Comparison of ENCODE assay signal across 1 fruit fly cellular context in genomic region chr2L:9520886-9521868, dm6.
TF ChIP-seq lines count a peak whose summit lies in the region.

Gene Oatp30B (plus strand): TSS chr2L:9521210.

TF ChIP-seq in whole organism, embryonic, 481 proteins besides CTCF, POLR2A, EP300 and RAD21 (continued from another document and continues in another):
- TF ChIP-seq CG12299 (tag; optimal IDR thresholded peaks at IDR 0.05; lab: Kevin White, UChicago): peak; percentile 95
- peak; percentile 79 for TF ChIP-seq CG10565 (GFP tag; optimal IDR thresholded peaks at IDR 0.05; lab: Kevin White, UChicago)
- TF ChIP-seq Atf-2 (GFP tag; optimal IDR thresholded peaks at IDR 0.05; lab: Kevin White, UChicago): peak; percentile 89
- peak; percentile 91 for TF ChIP-seq abd-A (tag; optimal IDR thresholded peaks at IDR 0.05; lab: Kevin White, UChicago)
- peak; percentile 96 for TF ChIP-seq CG1603 (tag; optimal IDR thresholded peaks at IDR 0.05; lab: Kevin White, UChicago)
- TF ChIP-seq CG1647 (GFP tag; optimal IDR thresholded peaks at IDR 0.05; lab: Kevin White, UChicago): peak; percentile 94
- TF ChIP-seq Rx (GFP tag; IDR thresholded peaks at IDR 0.05; lab: Robert Waterston, UW): peak; percentile 95
- peak; percentile 95 for TF ChIP-seq trh (GFP tag; optimal IDR thresholded peaks at IDR 0.05; lab: Kevin White, UChicago)
- peak; percentile 92 for TF ChIP-seq onecut (GFP tag; IDR thresholded peaks at IDR 0.05; lab: Robert Waterston, UW)
- TF ChIP-seq CG2712 (tag; optimal IDR thresholded peaks at IDR 0.05; lab: Kevin White, UChicago): peak; percentile 98
- TF ChIP-seq fd3F (GFP tag; optimal IDR thresholded peaks at IDR 0.05; lab: Kevin White, UChicago): peak; percentile 95
- peak; percentile 96 for TF ChIP-seq kay (GFP tag; optimal IDR thresholded peaks at IDR 0.05; lab: Kevin White, UChicago)
- peak; percentile 99 for TF ChIP-seq Med (GFP tag; lab: Kevin White, UChicago)
- peak; percentile 97 for TF ChIP-seq CG6272 (GFP tag; IDR thresholded peaks at IDR 0.05; lab: Robert Waterston, UW)
- peak; percentile 98 for TF ChIP-seq knrl (GFP tag; IDR thresholded peaks at IDR 0.05; lab: Robert Waterston, UW; ENCODE audit: partially characterized antibody)
- TF ChIP-seq Eip74EF (GFP tag; optimal IDR thresholded peaks at IDR 0.05; lab: Kevin White, UChicago): peak in 1 of 2 experiments; percentile 87
- peak; percentile 90 for TF ChIP-seq CG6254 (GFP tag; optimal IDR thresholded peaks at IDR 0.05; lab: Kevin White, UChicago)
- TF ChIP-seq dmrt99B (tag; optimal IDR thresholded peaks at IDR 0.05; lab: Kevin White, UChicago): peak; percentile 93
- TF ChIP-seq dimm (GFP tag; IDR thresholded peaks at IDR 0.05; lab: Robert Waterston, UW): peak; percentile 93; the same call in 1 of the 2 replicates
- TF ChIP-seq GATAe (GFP tag; conservative IDR thresholded peaks at IDR 0.05; lab: Robert Waterston, UW): peak; percentile 92
- TF ChIP-seq Dfd (GFP tag; optimal IDR thresholded peaks at IDR 0.05; lab: Kevin White, UChicago): no peak
- peak; percentile 18 for TF ChIP-seq zf30C (GFP tag; optimal IDR thresholded peaks at IDR 0.05; lab: Kevin White, UChicago)
- peak; percentile 96 for TF ChIP-seq pum (GFP tag; optimal IDR thresholded peaks at IDR 0.05; lab: Kevin White, UChicago)
- TF ChIP-seq ash1 (GFP tag; optimal IDR thresholded peaks at IDR 0.05; lab: Kevin White, UChicago): peak; percentile 79
- peak; percentile 97 for TF ChIP-seq stc (GFP tag; IDR thresholded peaks at IDR 0.05; lab: Robert Waterston, UW)
- TF ChIP-seq sd (tag; optimal IDR thresholded peaks at IDR 0.05; lab: Kevin White, UChicago): peak; percentile 88
- TF ChIP-seq sim (GFP tag; IDR thresholded peaks at IDR 0.05; lab: Robert Waterston, UW): peak; percentile 95
- peak; percentile 95 for TF ChIP-seq Spps (tag; optimal IDR thresholded peaks at IDR 0.05; lab: Kevin White, UChicago)
- TF ChIP-seq CG2199 (GFP tag; IDR thresholded peaks at IDR 0.05; lab: Robert Waterston, UW): peak; percentile 97
- TF ChIP-seq toy (GFP tag; IDR thresholded peaks at IDR 0.05; lab: Robert Waterston, UW): peak; percentile 88
- peak; percentile 93 for TF ChIP-seq jumu (GFP tag; optimal IDR thresholded peaks at IDR 0.05; lab: Kevin White, UChicago)
- TF ChIP-seq hb (GFP tag; IDR thresholded peaks at IDR 0.05; lab: Robert Waterston, UW; ENCODE audit: partially characterized antibody): peak; percentile 91; the same call in 2 of the 3 replicates
- TF ChIP-seq CG1024 (GFP tag; IDR thresholded peaks at IDR 0.05; lab: Robert Waterston, UW): peak; percentile 89
- peak; percentile 97 for TF ChIP-seq oc (tag; optimal IDR thresholded peaks at IDR 0.05; lab: Kevin White, UChicago)
- peak; percentile 85 for TF ChIP-seq NC2α (GFP tag; optimal IDR thresholded peaks at IDR 0.05; lab: Kevin White, UChicago)
- no peak for TF ChIP-seq lov (optimal IDR thresholded peaks at IDR 0.05; lab: Kevin White, UChicago)
- peak; percentile 97 for TF ChIP-seq lov (GFP tag; IDR thresholded peaks at IDR 0.05; lab: Robert Waterston, UW)
- peak; percentile 97 for TF ChIP-seq tgo (GFP tag; IDR thresholded peaks at IDR 0.05; lab: Robert Waterston, UW)
- peak; percentile 95 for TF ChIP-seq ttk (GFP tag; IDR thresholded peaks at IDR 0.05; lab: Robert Waterston, UW)
- TF ChIP-seq vvl (GFP tag; IDR thresholded peaks at IDR 0.05; lab: Robert Waterston, UW): peak; percentile 99
- peak; percentile 81 for TF ChIP-seq sima (GFP tag; optimal IDR thresholded peaks at IDR 0.05; lab: Kevin White, UChicago)
- peak; percentile 67 for TF ChIP-seq crol (GFP tag; IDR thresholded peaks at IDR 0.05; lab: Robert Waterston, UW)
- peak; percentile 86 for TF ChIP-seq exex (tag; optimal IDR thresholded peaks at IDR 0.05; lab: Kevin White, UChicago)
- TF ChIP-seq h (optimal IDR thresholded peaks at IDR 0.05; lab: Kevin White, UChicago): no peak
- peak; percentile 82; the same call in 1 of the 2 replicates for TF ChIP-seq Lim3 (GFP tag; IDR thresholded peaks at IDR 0.05; lab: Robert Waterston, UW)
- peak; percentile 71 for TF ChIP-seq CG7928 (GFP tag; optimal IDR thresholded peaks at IDR 0.05; lab: Kevin White, UChicago)
- peak; percentile 89 for TF ChIP-seq schlank (tag; optimal IDR thresholded peaks at IDR 0.05; lab: Kevin White, UChicago)
- peak; percentile 98 for TF ChIP-seq unc-4 (GFP tag; IDR thresholded peaks at IDR 0.05; lab: Robert Waterston, UW; ENCODE audit: partially characterized antibody)
- TF ChIP-seq gcm (GFP tag; optimal IDR thresholded peaks at IDR 0.05; lab: Kevin White, UChicago): peak; percentile 96
- TF ChIP-seq D (optimal IDR thresholded peaks at IDR 0.05; lab: Kevin White, UChicago): peak; percentile 54
- peak; percentile 88 for TF ChIP-seq D (GFP tag; optimal IDR thresholded peaks at IDR 0.05; lab: Kevin White, UChicago)
- peak; percentile 96 for TF ChIP-seq Bteb2 (GFP tag; optimal IDR thresholded peaks at IDR 0.05; lab: Kevin White, UChicago)
- peak; percentile 97 for TF ChIP-seq CoRest (tag; optimal IDR thresholded peaks at IDR 0.05; lab: Kevin White, UChicago)
- peak; percentile 97 for TF ChIP-seq cas (GFP tag; IDR thresholded peaks at IDR 0.05; lab: Robert Waterston, UW)
- TF ChIP-seq bigmax (GFP tag; optimal IDR thresholded peaks at IDR 0.05; lab: Kevin White, UChicago): peak; percentile 42
- TF ChIP-seq en (GFP tag; optimal IDR thresholded peaks at IDR 0.05; lab: Kevin White, UChicago): peak; percentile 92
- peak; percentile 94 for TF ChIP-seq CG12219 (GFP tag; optimal IDR thresholded peaks at IDR 0.05; lab: Kevin White, UChicago)
- peak; percentile 97 for TF ChIP-seq CG17328 (GFP tag; IDR thresholded peaks at IDR 0.05; lab: Robert Waterston, UW)
- peak; percentile 96 for TF ChIP-seq maf-S (GFP tag; optimal IDR thresholded peaks at IDR 0.05; lab: Kevin White, UChicago)
- TF ChIP-seq CG5953 (GFP tag; IDR thresholded peaks at IDR 0.05; lab: Robert Waterston, UW): peak; percentile 97
- TF ChIP-seq bsh (GFP tag; optimal IDR thresholded peaks at IDR 0.05; lab: Kevin White, UChicago): peak; percentile 16 to 97
- peak; percentile 52 for TF ChIP-seq CG9797 (GFP tag; optimal IDR thresholded peaks at IDR 0.05; lab: Kevin White, UChicago)
- peak; percentile 97 for TF ChIP-seq CG14441 (GFP tag; IDR thresholded peaks at IDR 0.05; lab: Robert Waterston, UW)
- peak; percentile 81 for TF ChIP-seq CG9437 (GFP tag; optimal IDR thresholded peaks at IDR 0.05; lab: Kevin White, UChicago)
- TF ChIP-seq CG17186 (GFP tag; optimal IDR thresholded peaks at IDR 0.05; lab: Kevin White, UChicago): peak; percentile 72
- TF ChIP-seq CkIIα-i1 (GFP tag; IDR thresholded peaks at IDR 0.05; lab: Robert Waterston, UW): peak; percentile 78
- TF ChIP-seq slbo (GFP tag; IDR thresholded peaks at IDR 0.05; lab: Robert Waterston, UW): peak; percentile 98
- peak; percentile 95 for TF ChIP-seq fd96Cb (tag; optimal IDR thresholded peaks at IDR 0.05; lab: Kevin White, UChicago)
- TF ChIP-seq Meics (GFP tag; optimal IDR thresholded peaks at IDR 0.05; lab: Kevin White, UChicago): peak; percentile 94
- peak; percentile 94 for TF ChIP-seq wor (GFP tag; IDR thresholded peaks at IDR 0.05; lab: Robert Waterston, UW)
- TF ChIP-seq CG17568 (GFP tag; optimal IDR thresholded peaks at IDR 0.05; lab: Kevin White, UChicago): peak; percentile 93
- TF ChIP-seq CG8765 (GFP tag; IDR thresholded peaks at IDR 0.05; lab: Robert Waterston, UW): peak; percentile 97
- no peak for TF ChIP-seq prd (optimal IDR thresholded peaks at IDR 0.05; lab: Kevin White, UChicago)
- peak; percentile 99 for TF ChIP-seq prd (GFP tag; IDR thresholded peaks at IDR 0.05; lab: Robert Waterston, UW)
- TF ChIP-seq sens-2 (GFP tag; IDR thresholded peaks at IDR 0.05; lab: Robert Waterston, UW): peak; percentile 96
- TF ChIP-seq phol (tag; optimal IDR thresholded peaks at IDR 0.05; lab: Kevin White, UChicago): peak; percentile 97
- peak; percentile 55 for TF ChIP-seq ftz-f1 (GFP tag; optimal IDR thresholded peaks at IDR 0.05; lab: Kevin White, UChicago)
- TF ChIP-seq tin (GFP tag; optimal IDR thresholded peaks at IDR 0.05; lab: Kevin White, UChicago): peak; percentile 98
- peak; percentile 98 for TF ChIP-seq CG11247 (GFP tag; IDR thresholded peaks at IDR 0.05; lab: Robert Waterston, UW)
- TF ChIP-seq ATbp (GFP tag; optimal IDR thresholded peaks at IDR 0.05; lab: Kevin White, UChicago): peak; percentile 89
- no peak for TF ChIP-seq pan (optimal IDR thresholded peaks at IDR 0.05; lab: Kevin White, UChicago)
- TF ChIP-seq pan (GFP tag; optimal IDR thresholded peaks at IDR 0.05 in 1 of 2, IDR thresholded peaks at IDR 0.05 in 1 of 2): peak in 1 of 2 experiments; percentile 98
- peak; percentile 93 for TF ChIP-seq crc (GFP tag; optimal IDR thresholded peaks at IDR 0.05; lab: Kevin White, UChicago)
- TF ChIP-seq YL-1 (GFP tag; optimal IDR thresholded peaks at IDR 0.05; lab: Kevin White, UChicago): peak; percentile 60
- peak; percentile 89 for TF ChIP-seq jing (GFP tag; optimal IDR thresholded peaks at IDR 0.05; lab: Kevin White, UChicago)
- TF ChIP-seq CG16813 (GFP tag; IDR thresholded peaks at IDR 0.05; lab: Robert Waterston, UW; ENCODE audit: partially characterized antibody): peak; percentile 96
- peak; percentile 81 for TF ChIP-seq CG7745 (tag; optimal IDR thresholded peaks at IDR 0.05; lab: Kevin White, UChicago)
- TF ChIP-seq Optix (GFP tag; IDR thresholded peaks at IDR 0.05; lab: Robert Waterston, UW): peak; percentile 88; the same call in 2 of the 3 replicates
- TF ChIP-seq Camta (GFP tag; optimal IDR thresholded peaks at IDR 0.05; lab: Kevin White, UChicago): peak; percentile 95
- TF ChIP-seq CG3407 (GFP tag; optimal IDR thresholded peaks at IDR 0.05; lab: Kevin White, UChicago): peak; percentile 88
- TF ChIP-seq rib (GFP tag; IDR thresholded peaks at IDR 0.05; lab: Robert Waterston, UW): peak; percentile 97
- TF ChIP-seq wek (GFP tag; optimal IDR thresholded peaks at IDR 0.05; lab: Kevin White, UChicago): peak; percentile 73
- peak; percentile 93 for TF ChIP-seq CG18619 (GFP tag; optimal IDR thresholded peaks at IDR 0.05; lab: Kevin White, UChicago)
- peak; percentile 96 for TF ChIP-seq CG9727 (GFP tag; optimal IDR thresholded peaks at IDR 0.05; lab: Kevin White, UChicago)
- peak; percentile 99 for TF ChIP-seq CG2120 (GFP tag; optimal IDR thresholded peaks at IDR 0.05; lab: Kevin White, UChicago)
- no peak for TF ChIP-seq Tbp (GFP tag; optimal IDR thresholded peaks at IDR 0.05; lab: Kevin White, UChicago)
- TF ChIP-seq CG14965 (GFP tag; optimal IDR thresholded peaks at IDR 0.05; lab: Kevin White, UChicago; ENCODE audit: borderline replicate concordance): peak; percentile 64
- TF ChIP-seq Lpt (GFP tag; optimal IDR thresholded peaks at IDR 0.05; lab: Kevin White, UChicago): no peak
- peak; percentile 79 for TF ChIP-seq Adf1 (GFP tag; IDR thresholded peaks at IDR 0.05; lab: Robert Waterston, UW)
- TF ChIP-seq cg (GFP tag; optimal IDR thresholded peaks at IDR 0.05; lab: Kevin White, UChicago): peak; percentile 89
- TF ChIP-seq CG1529 (GFP tag; optimal IDR thresholded peaks at IDR 0.05; lab: Kevin White, UChicago): peak; percentile 88
- peak; percentile 96 for TF ChIP-seq CG2678 (tag; optimal IDR thresholded peaks at IDR 0.05; lab: Kevin White, UChicago)
- peak; percentile 89 for TF ChIP-seq CG30431 (GFP tag; optimal IDR thresholded peaks at IDR 0.05; lab: Kevin White, UChicago)
- peak; percentile 93 for TF ChIP-seq CG16815 (GFP tag; optimal IDR thresholded peaks at IDR 0.05; lab: Kevin White, UChicago)
- peak; percentile 98 for TF ChIP-seq PHDP (tag; optimal IDR thresholded peaks at IDR 0.05; lab: Kevin White, UChicago)
- TF ChIP-seq Ptx1 (GFP tag; IDR thresholded peaks at IDR 0.05; lab: Robert Waterston, UW): peak; percentile 98
- TF ChIP-seq br (optimal IDR thresholded peaks at IDR 0.05; lab: Kevin White, UChicago): no peak
- TF ChIP-seq CG30020 (tag; optimal IDR thresholded peaks at IDR 0.05; lab: Kevin White, UChicago): peak; percentile 83
- peak; percentile 82 for TF ChIP-seq btn (GFP tag; optimal IDR thresholded peaks at IDR 0.05; lab: Kevin White, UChicago)
- TF ChIP-seq Bgb (GFP tag; IDR thresholded peaks at IDR 0.05; lab: Robert Waterston, UW; ENCODE audit: partially characterized antibody): peak; percentile 96
- TF ChIP-seq zen (tag; optimal IDR thresholded peaks at IDR 0.05; lab: Kevin White, UChicago): peak; percentile 98
- peak; percentile 95 for TF ChIP-seq CG7271 (tag; optimal IDR thresholded peaks at IDR 0.05; lab: Kevin White, UChicago)
- TF ChIP-seq Nf-YB (GFP tag; optimal IDR thresholded peaks at IDR 0.05; lab: Kevin White, UChicago): peak; percentile 85
- TF ChIP-seq CG32532 (GFP tag; IDR thresholded peaks at IDR 0.05; lab: Robert Waterston, UW): peak; percentile 98
- peak; percentile 83 for TF ChIP-seq ato (GFP tag; IDR thresholded peaks at IDR 0.05; lab: Robert Waterston, UW; ENCODE audit: partially characterized antibody)
- TF ChIP-seq CG8281 (tag; optimal IDR thresholded peaks at IDR 0.05; lab: Kevin White, UChicago): peak; percentile 82
- peak; percentile 98 for TF ChIP-seq Hsf (GFP tag; optimal IDR thresholded peaks at IDR 0.05; lab: Kevin White, UChicago)
- TF ChIP-seq luna (GFP tag; optimal IDR thresholded peaks at IDR 0.05; lab: Kevin White, UChicago): peak; percentile 93
- TF ChIP-seq vnd (GFP tag; IDR thresholded peaks at IDR 0.05; lab: Robert Waterston, UW; ENCODE audit: partially characterized antibody): peak; percentile 96
- TF ChIP-seq CG11695 (GFP tag; IDR thresholded peaks at IDR 0.05; lab: Robert Waterston, UW): peak; percentile 95
- TF ChIP-seq CG18262 (tag; optimal IDR thresholded peaks at IDR 0.05; lab: Kevin White, UChicago): peak; percentile 96
- peak; percentile 99 for TF ChIP-seq hbn (GFP tag; IDR thresholded peaks at IDR 0.05; lab: Robert Waterston, UW; ENCODE audit: partially characterized antibody)
- peak; percentile 92 for TF ChIP-seq CG2875 (GFP tag; optimal IDR thresholded peaks at IDR 0.05; lab: Kevin White, UChicago)
- peak; percentile 97 for TF ChIP-seq CG10147 (GFP tag; optimal IDR thresholded peaks at IDR 0.05; lab: Kevin White, UChicago)
- TF ChIP-seq nerfin-2 (GFP tag; IDR thresholded peaks at IDR 0.05; lab: Robert Waterston, UW; ENCODE audit: partially characterized antibody): peak; percentile 87
- no peak; the same call in 1 of the 2 replicates for TF ChIP-seq Dref (GFP tag; IDR thresholded peaks at IDR 0.05; lab: Robert Waterston, UW)
- TF ChIP-seq CG12155 (GFP tag; optimal IDR thresholded peaks at IDR 0.05; lab: Kevin White, UChicago): peak; percentile 96
- peak in 1 of 2 experiments; percentile 44 for TF ChIP-seq tll (GFP tag; optimal IDR thresholded peaks at IDR 0.05; lab: Kevin White, UChicago)
- TF ChIP-seq Dad (GFP tag; optimal IDR thresholded peaks at IDR 0.05; lab: Kevin White, UChicago): peak; percentile 94
- peak; percentile 85 for TF ChIP-seq Hand (GFP tag; optimal IDR thresholded peaks at IDR 0.05; lab: Kevin White, UChicago)
